Worm (Caenorhabditis elegans) whole organism, early embryonic: ENCODE results near the gene col-44.

ENCODE experiments used
- B0310.2 ChIP-seq: sonication (generic microtip); optimal IDR thresholded peaks from 2 replicates; lab custom pipeline; 2016; ENCODE audit warnings: mild to moderate bottlenecking, missing genetic modification characterization, missing compliant biosample characterization
- F13C5.2 ChIP-seq: sonication (generic microtip); optimal IDR thresholded peaks from 2 replicates; lab custom pipeline; 2017; ENCODE audit warnings: mild to moderate bottlenecking, missing genetic modification characterization, inconsistent platforms, missing compliant biosample characterization
- aly-1 ChIP-seq: sonication (generic microtip); optimal IDR thresholded peaks from 2 replicates; lab custom pipeline; 2016; ENCODE audit warnings: missing genetic modification characterization, missing compliant biosample characterization
- ama-1 ChIP-seq: fragments of 150-350 bp; optimal IDR thresholded peaks from 2 replicates; lab custom pipeline; 2014
- ceh-36 ChIP-seq: sonication (generic microtip); optimal IDR thresholded peaks from 2 replicates; lab custom pipeline; 2016; ENCODE audit warnings: missing genetic modification characterization, inconsistent platforms, missing compliant biosample characterization
- ets-7 ChIP-seq: sonication (generic microtip); optimal IDR thresholded peaks from 2 replicates; lab custom pipeline; 2016; ENCODE audit warnings: missing genotype, missing genetic modification characterization, missing compliant biosample characterization
- flt-1 ChIP-seq: fragments of 200-800 bp; sonication (Bioruptor generic); IDR thresholded peaks from 2 replicates; pipeline ENCODE4 v1.3.6; 2022; ENCODE audit warnings: missing genetic modification characterization, missing compliant biosample characterization
- hmbx-1 ChIP-seq: sonication (generic microtip); optimal IDR thresholded peaks from 2 replicates; lab custom pipeline; 2016; ENCODE audit warnings: mild to moderate bottlenecking, missing genetic modification characterization, missing compliant biosample characterization
- hnd-1 ChIP-seq: sonication (generic microtip); optimal IDR thresholded peaks from 2 replicates; lab custom pipeline; 2016; ENCODE audit warnings: missing genetic modification characterization, missing compliant biosample characterization
- sea-1 ChIP-seq: fragments of 200-800 bp; sonication (Bioruptor generic); conservative IDR thresholded peaks from 2 replicates; pipeline ENCODE4 v1.3.6; 2022; ENCODE audit warnings: missing genetic modification characterization, missing compliant biosample characterization
- tbx-11 ChIP-seq: fragments of 200-800 bp; sonication (Bioruptor generic); IDR thresholded peaks from 2 replicates; pipeline ENCODE4 v1.3.6; 2022; ENCODE audit warnings: missing genetic modification characterization, missing compliant biosample characterization
- tbx-37 ChIP-seq: fragments of 200-800 bp; sonication (Bioruptor generic); conservative IDR thresholded peaks from 2 replicates; pipeline ENCODE4 v1.3.6; 2022; ENCODE audit warnings: missing genetic modification reagents, missing genetic modification characterization, missing compliant biosample characterization
- tra-4 ChIP-seq: sonication (generic microtip); optimal IDR thresholded peaks from 2 replicates; lab custom pipeline; 2017; ENCODE audit warnings: missing genetic modification characterization, missing compliant biosample characterization

- TF ChIP-seq tra-4 (tag; lab: Kevin White, UChicago) (no peak), B0310.2 (no peak), aly-1 (tag; lab: Kevin White, UChicago) (no peak), F13C5.2 (no peak), flt-1 (no peak), hmbx-1 (tag; lab: Kevin White, UChicago) (no peak), tbx-11 (GFP tag; lab: Robert Waterston, UW) (no peak), ama-1 (lab: Kevin White, UChicago) (no peak), tbx-37 (GFP tag; lab: Robert Waterston, UW) (no peak), ets-7 (tag; lab: Kevin White, UChicago) (no peak), ceh-36 (tag; lab: Kevin White, UChicago) (no peak), hnd-1 (tag; lab: Kevin White, UChicago) (no peak), sea-1 (GFP tag; lab: Robert Waterston, UW) (no peak)
These were observed 14.6 kb downstream of the col-44 start for ce11 chrX:13605854-13606253.
